Worm (Caenorhabditis elegans) whole organism, midembryonic: ENCODE data around the gene Y39A3CL.7.

Source experiments
- T22C8.4 ChIP-seq: fragments of 200-800 bp; sonication (Bioruptor generic); IDR thresholded peaks from 2 replicates; pipeline ENCODE4 v1.3.6; 2022; ENCODE audit warnings: missing genetic modification characterization, missing compliant biosample characterization
- cog-1 ChIP-seq: sonication (generic microtip); optimal IDR thresholded peaks from 2 replicates; lab custom pipeline; 2016; ENCODE audit warnings: missing genetic modification characterization, missing compliant biosample characterization
- flt-1 ChIP-seq: fragments of 200-800 bp; sonication (Bioruptor generic); IDR thresholded peaks from 2 replicates; pipeline ENCODE4 v1.3.6; 2022; ENCODE audit warnings: missing genetic modification characterization, missing compliant biosample characterization
- klf-2 ChIP-seq: fragments of 200-800 bp; sonication (Bioruptor generic); conservative IDR thresholded peaks from 2 replicates; pipeline ENCODE4 v1.3.6; 2022; ENCODE audit warnings: missing genetic modification reagents, missing genetic modification characterization, missing compliant biosample characterization
- med-1 ChIP-seq: sonication (generic microtip); optimal IDR thresholded peaks from 2 replicates; lab custom pipeline; 2017; ENCODE audit warnings: missing genetic modification characterization, mild to moderate bottlenecking, missing compliant biosample characterization, antibody characterized with exemption, missing genetic modification reagents; ENCODE audit not compliant: insufficient read depth
- ref-1 ChIP-seq: fragments of 200-800 bp; sonication (Bioruptor generic); conservative IDR thresholded peaks from 2 replicates; pipeline ENCODE4 v1.3.6; 2022; ENCODE audit warnings: missing genetic modification reagents, missing genetic modification characterization, missing compliant biosample characterization
- tab-1 ChIP-seq: fragments of 200-800 bp; sonication (Bioruptor generic); IDR thresholded peaks from 2 replicates; pipeline ENCODE4 v1.3.6; 2022; ENCODE audit warnings: missing genetic modification characterization, missing compliant biosample characterization
- ztf-23 ChIP-seq: fragments of 200-800 bp; sonication (Bioruptor generic); IDR thresholded peaks from 2 replicates; pipeline ENCODE4 v1.3.6; 2022; ENCODE audit warnings: missing genetic modification reagents, missing genetic modification characterization, missing compliant biosample characterization
- ztf-29 ChIP-seq: fragments of 200-800 bp; sonication (Bioruptor generic); IDR thresholded peaks from 2 replicates; pipeline ENCODE4 v1.3.6; 2022; ENCODE audit warnings: missing genetic modification reagents, missing genetic modification characterization, missing compliant biosample characterization

- no peak for TF ChIP-seq flt-1 (GFP tag; lab: Robert Waterston, UW)
- no peak for TF ChIP-seq cog-1 (tag; lab: Kevin White, UChicago)
- no peak for TF ChIP-seq ref-1 (GFP tag; lab: Robert Waterston, UW)
- TF ChIP-seq klf-2 (GFP tag; lab: Robert Waterston, UW): no peak
- no peak for TF ChIP-seq ztf-29 (GFP tag; lab: Robert Waterston, UW)
- no peak for TF ChIP-seq med-1 (GFP tag; lab: Kevin White, UChicago)
- TF ChIP-seq T22C8.4: peak; percentile 66
- no peak for TF ChIP-seq ztf-23 (GFP tag; lab: Robert Waterston, UW)
- TF ChIP-seq tab-1: no peak
These were observed 31.3 kb upstream of the Y39A3CL.7 start for ce11 chrIII:1793416-1793815.
